Worm (Caenorhabditis elegans): Measurements from ENCODE around the gene K01D12.9.
A peak's percentile ranks its signal among the peaks of the same experiment; 100 is the strongest.

K01D12.9 gene

ce11 chrV:12400677-12401236 lies 3.7 kb downstream of the K01D12.9 start, which contains the start of the genes K01D12.20 and miga-1 (continued):
- TF ChIP-seq grh-1 (GFP tag; IDR thresholded peaks at IDR 0.05) (no peak), pqm-1 (tag; optimal IDR thresholded peaks at IDR 0.05) (no peak), sox-4 (tag; optimal IDR thresholded peaks at IDR 0.05) (no peak), snu-23 (GFP tag; optimal IDR thresholded peaks at IDR 0.05) (peak; percentile 57), fkh-8 (tag; optimal IDR thresholded peaks at IDR 0.05) (no peak), ces-1 (GFP tag; optimal IDR thresholded peaks at IDR 0.05) (no peak), hpl-2 (GFP tag; optimal IDR thresholded peaks at IDR 0.05) (no peak), tbx-2 (tag; optimal IDR thresholded peaks at IDR 0.05) (peak; percentile 31), unc-98 (GFP tag; IDR thresholded peaks at IDR 0.05) (no peak), nhr-28 (tag; optimal IDR thresholded peaks at IDR 0.05) (no peak), swsn-7 (tag; optimal IDR thresholded peaks at IDR 0.05) (peak; percentile 43), ztf-11 (tag; optimal IDR thresholded peaks at IDR 0.05) (no peak), mdl-1 (tag; optimal IDR thresholded peaks at IDR 0.05) (no peak), blmp-1 (tag; optimal IDR thresholded peaks at IDR 0.05) (peak; percentile 25), unc-130 (tag; optimal IDR thresholded peaks at IDR 0.05) (no peak), pag-3 (tag; optimal IDR thresholded peaks at IDR 0.05; ENCODE audit: borderline replicate concordance, insufficient read depth) (no peak), nhr-71 (tag; optimal IDR thresholded peaks at IDR 0.05) (peak; percentile 42), lin-35 (GFP tag; optimal IDR thresholded peaks at IDR 0.05) (peak; percentile 26 to 63), nhr-90 (tag; optimal IDR thresholded peaks at IDR 0.05; ENCODE audit: poor library complexity) (peak; percentile 49), nhr-76 (tag; optimal IDR thresholded peaks at IDR 0.05) (no peak), lsy-2 (tag; optimal IDR thresholded peaks at IDR 0.05) (peak; percentile 55 to 62), mep-1 (tag; optimal IDR thresholded peaks at IDR 0.05) (peak; percentile 59)

ce11 chrV:12397545-12397944 lies 6.9 kb downstream of the K01D12.9 start, which contains the start of gene K01D12.5:
Gene K01D12.5 (plus strand): TSS chrV:12397845.
- TF ChIP-seq nhr-11 (tag; optimal IDR thresholded peaks at IDR 0.05), result no peak
- no peak for TF ChIP-seq pax-3 (tag; optimal IDR thresholded peaks at IDR 0.05)
- no peak for TF ChIP-seq efl-3 (GFP tag; optimal IDR thresholded peaks at IDR 0.05)
- no peak for TF ChIP-seq skn-1 (tag; optimal IDR thresholded peaks at IDR 0.05)
- TF ChIP-seq ceh-63 (GFP tag; optimal IDR thresholded peaks at IDR 0.05), result no peak
- TF ChIP-seq ets-5 (GFP tag; IDR thresholded peaks at IDR 0.05), result no peak
- TF ChIP-seq unc-86 (tag; optimal IDR thresholded peaks at IDR 0.05), result no peak
- TF ChIP-seq hlh-17 (GFP tag; optimal IDR thresholded peaks at IDR 0.05; ENCODE audit: borderline replicate concordance), result no peak
- no peak for TF ChIP-seq irx-1 (tag; optimal IDR thresholded peaks at IDR 0.05)

- TF ChIP-seq ets-5 (GFP tag; IDR thresholded peaks at IDR 0.05), result no peak
- TF ChIP-seq nhr-237 (tag; optimal IDR thresholded peaks at IDR 0.05), result no peak
- TF ChIP-seq nhr-90 (tag; optimal IDR thresholded peaks at IDR 0.05; ENCODE audit: poor library complexity), result no peak
- no peak for TF ChIP-seq aly-2 (tag; optimal IDR thresholded peaks at IDR 0.05)
- TF ChIP-seq dsc-1 (tag; optimal IDR thresholded peaks at IDR 0.05), result peak; percentile 90
- no peak for TF ChIP-seq egl-27 (tag; optimal IDR thresholded peaks at IDR 0.05)
- no peak for TF ChIP-seq ztf-4 (tag; optimal IDR thresholded peaks at IDR 0.05)
- TF ChIP-seq pax-3 (tag; optimal IDR thresholded peaks at IDR 0.05), result peak; percentile 48
- peak; percentile 9 for TF ChIP-seq egl-13 (tag; optimal IDR thresholded peaks at IDR 0.05)
- no peak for TF ChIP-seq lin-15B (tag; optimal IDR thresholded peaks at IDR 0.05)
- TF ChIP-seq dpl-1 (GFP tag; optimal IDR thresholded peaks at IDR 0.05), result no peak
- no peak for TF ChIP-seq nhr-77 (tag; optimal IDR thresholded peaks at IDR 0.05)
- TF ChIP-seq swsn-7 (tag; optimal IDR thresholded peaks at IDR 0.05), result no peak
- no peak for TF ChIP-seq lir-3 (tag; optimal IDR thresholded peaks at IDR 0.05; ENCODE audit: poor library complexity)
Observed at ce11 chrV:12395699-12396098, 8.7 kb downstream of the K01D12.9 start, which contains the start of gene twk-14. Gene twk-14 (minus strand): TSS chrV:12395706.
